Fruit fly (Drosophila melanogaster) whole organism, embryonic: ENCODE measurements around the gene Gr39a.

Experiments used
- BEAF-32 ChIP-seq: fragments of 200-800 bp; sonication (Bioruptor generic); optimal IDR thresholded peaks from 3 replicates; lab custom pipeline; 2017; ENCODE audit warnings: missing biosample characterization, missing genetic modification characterization, mild to moderate bottlenecking, moderate library complexity, missing genetic modification reagents
- Bteb2 ChIP-seq: fragments of 200-800 bp; sonication (Bioruptor generic); optimal IDR thresholded peaks from 2 replicates; lab custom pipeline; 2016; ENCODE audit warnings: missing biosample characterization, missing genetic modification characterization
- CG10654 ChIP-seq: fragments of 200-800 bp; sonication (Bioruptor generic); optimal IDR thresholded peaks from 2 replicates; lab custom pipeline; 2016; ENCODE audit warnings: missing biosample characterization, missing genetic modification characterization
- CG11398 ChIP-seq: fragments of 200-800 bp; sonication (Bioruptor generic); optimal IDR thresholded peaks from 2 replicates; lab custom pipeline; 2016; ENCODE audit warnings: missing biosample characterization, missing genetic modification characterization
- CG11696 ChIP-seq: fragments of 200-800 bp; sonication (Bioruptor generic); IDR thresholded peaks from 2 replicates; pipeline ENCODE4 v1.3.6; 2022; ENCODE audit warnings: missing biosample characterization, missing genetic modification characterization
- CG12942 ChIP-seq: fragments of 200-800 bp; sonication (Bioruptor generic); optimal IDR thresholded peaks from 3 replicates; lab custom pipeline; 2016; ENCODE audit warnings: missing biosample characterization, missing genetic modification characterization
- CG13424 ChIP-seq: fragments of 200-800 bp; sonication (Bioruptor generic); optimal IDR thresholded peaks from 2 replicates; lab custom pipeline; 2019; ENCODE audit warnings: missing biosample characterization, mild to moderate bottlenecking, missing genetic modification characterization, moderate library complexity
- CG14965 ChIP-seq: fragments of 200-800 bp; sonication (Bioruptor generic); optimal IDR thresholded peaks from 2 replicates; lab custom pipeline; 2016; ENCODE audit warnings: missing biosample characterization, missing genetic modification characterization, borderline replicate concordance
- CG1647 ChIP-seq: fragments of 200-800 bp; sonication (Bioruptor generic); optimal IDR thresholded peaks from 3 replicates; lab custom pipeline; 2016; ENCODE audit warnings: missing biosample characterization, missing genetic modification characterization
- CG17385 ChIP-seq: fragments of 200-800 bp; sonication (Bioruptor generic); optimal IDR thresholded peaks from 3 replicates; lab custom pipeline; 2018; ENCODE audit warnings: missing biosample characterization, mild to moderate bottlenecking, missing genetic modification characterization
- CG18619 ChIP-seq: fragments of 200-800 bp; sonication (Bioruptor generic); optimal IDR thresholded peaks from 3 replicates; lab custom pipeline; 2017; ENCODE audit warnings: missing biosample characterization, mild to moderate bottlenecking, missing genetic modification characterization
- CG2120 ChIP-seq: fragments of 200-800 bp; sonication (Bioruptor generic); optimal IDR thresholded peaks from 3 replicates; lab custom pipeline; 2016; ENCODE audit warnings: missing biosample characterization, missing genetic modification characterization
- CG31441 ChIP-seq: fragments of 200-800 bp; sonication (Bioruptor generic); IDR thresholded peaks from 2 replicates; pipeline ENCODE4 v1.3.6; 2022; ENCODE audit warnings: missing biosample characterization, missing genetic modification characterization
- CG3163 ChIP-seq: fragments of 200-800 bp; sonication (Bioruptor generic); optimal IDR thresholded peaks from 3 replicates; lab custom pipeline; 2016; ENCODE audit warnings: missing biosample characterization, missing genetic modification characterization
- CG32532 ChIP-seq: fragments of 200-800 bp; sonication (Bioruptor generic); IDR thresholded peaks from 2 replicates; pipeline ENCODE4 v1.3.6; 2022; ENCODE audit warnings: missing biosample characterization, missing genetic modification characterization
- CG32767 ChIP-seq: fragments of 200-800 bp; sonication (Bioruptor generic); IDR thresholded peaks from 2 replicates; pipeline ENCODE4 v1.3.6; 2022; ENCODE audit warnings: missing biosample characterization, missing genetic modification characterization
- CG4424 ChIP-seq: fragments of 200-800 bp; sonication (Bioruptor generic); optimal IDR thresholded peaks from 3 replicates; lab custom pipeline; 2016; ENCODE audit warnings: missing biosample characterization, missing genetic modification characterization
- CG4617 ChIP-seq: fragments of 200-800 bp; sonication (Bioruptor generic); optimal IDR thresholded peaks from 3 replicates; lab custom pipeline; 2016; ENCODE audit warnings: missing biosample characterization, missing genetic modification characterization, borderline replicate concordance
- CG4854 ChIP-seq: fragments of 200-800 bp; sonication (Bioruptor generic); optimal IDR thresholded peaks from 2 replicates; lab custom pipeline; 2016; ENCODE audit warnings: missing biosample characterization, missing genetic modification characterization, inconsistent platforms
- CG7556 ChIP-seq: fragments of 200-800 bp; sonication (Bioruptor generic); optimal IDR thresholded peaks from 2 replicates; lab custom pipeline; 2017; ENCODE audit warnings: missing biosample characterization, mild to moderate bottlenecking, missing genetic modification characterization
- CG8478 ChIP-seq: fragments of >200 bp; optimal IDR thresholded peaks from 2 replicates; lab custom pipeline; 2018
- CG9797 ChIP-seq: fragments of 200-800 bp; sonication (Bioruptor generic); optimal IDR thresholded peaks from 3 replicates; lab custom pipeline; 2018; ENCODE audit warnings: missing biosample characterization, mild to moderate bottlenecking, missing genetic modification characterization
- CHES-1-like ChIP-seq: fragments of 200-800 bp; sonication (Bioruptor generic); optimal IDR thresholded peaks from 2 replicates; lab custom pipeline; 2016; ENCODE audit warnings: missing biosample characterization, missing genetic modification characterization
- Dfd ChIP-seq, 2 experiments: fragments of >200 bp; optimal IDR thresholded peaks; 2 replicates each; lab custom pipeline; 2017; ENCODE audit warnings: missing biosample characterization in 2 of 2, missing genetic modification characterization in 2 of 2
- Elba2 ChIP-seq: fragments of 200-800 bp; sonication (Bioruptor generic); optimal IDR thresholded peaks from 3 replicates; lab custom pipeline; 2016; ENCODE audit warnings: missing biosample characterization, missing genetic modification characterization
- Fer2 ChIP-seq: fragments of 200-800 bp; sonication (Bioruptor generic); optimal IDR thresholded peaks from 2 replicates; lab custom pipeline; 2018; ENCODE audit warnings: missing biosample characterization, mild to moderate bottlenecking, missing genetic modification characterization, moderate library complexity
- HHEX ChIP-seq: fragments of 200-800 bp; sonication (Bioruptor generic); optimal IDR thresholded peaks from 3 replicates; lab custom pipeline; 2017; ENCODE audit warnings: missing biosample characterization, mild to moderate bottlenecking, missing genetic modification characterization, missing genetic modification reagents
- Hand ChIP-seq: fragments of 200-800 bp; sonication (Bioruptor generic); optimal IDR thresholded peaks from 2 replicates; lab custom pipeline; 2017; ENCODE audit warnings: mild to moderate bottlenecking, missing biosample characterization, missing genetic modification reagents, missing genetic modification characterization
- NFAT ChIP-seq: fragments of 200-800 bp; sonication (Bioruptor generic); IDR thresholded peaks from 2 replicates; pipeline ENCODE4 v1.3.6; 2022; ENCODE audit warnings: missing biosample characterization, missing genetic modification characterization
- Ravus ChIP-seq: fragments of 200-800 bp; sonication (Bioruptor generic); IDR thresholded peaks from 2 replicates; pipeline ENCODE4 v1.3.6; 2022; ENCODE audit warnings: missing biosample characterization, missing genetic modification characterization
- Stat92E ChIP-seq, 3 experiments: fragments of >200 bp in 2 of 3; fragments of 200-800 bp in 1 of 3; sonication (Bioruptor generic) in 1 of 3; optimal IDR thresholded peaks; 2 replicates each; lab custom pipeline; 2017 to 2019; ENCODE audit warnings: missing biosample characterization in 3 of 3, missing genetic modification characterization in 3 of 3, mild to moderate bottlenecking in 1 of 3, moderate library complexity in 1 of 3
- YL-1 ChIP-seq: fragments of 200-800 bp; sonication (Bioruptor generic); optimal IDR thresholded peaks from 3 replicates; lab custom pipeline; 2017; ENCODE audit warnings: missing biosample characterization, mild to moderate bottlenecking, missing genetic modification characterization
- amos ChIP-seq: fragments of 200-800 bp; sonication (Bioruptor generic); IDR thresholded peaks from 2 replicates; pipeline ENCODE4 v1.3.6; 2022; ENCODE audit warnings: missing biosample characterization, missing genetic modification characterization; ENCODE audit not compliant: partially characterized antibody
- btn ChIP-seq: fragments of 200-800 bp; sonication (Bioruptor generic); optimal IDR thresholded peaks from 2 replicates; lab custom pipeline; 2016; ENCODE audit warnings: missing biosample characterization, missing genetic modification characterization
- chif ChIP-seq, 2 experiments: fragments of 200-800 bp; sonication (Bioruptor generic); optimal IDR thresholded peaks; 3 replicates each; lab custom pipeline; 2016; ENCODE audit warnings: missing biosample characterization in 2 of 2, missing genetic modification characterization in 2 of 2
- croc ChIP-seq: fragments of 200-800 bp; sonication (Bioruptor generic); conservative IDR thresholded peaks from 3 replicates; pipeline ENCODE4 v1.3.6; 2022; ENCODE audit warnings: missing biosample characterization, missing genetic modification characterization
- dati ChIP-seq: fragments of 200-800 bp; sonication (Bioruptor generic); IDR thresholded peaks from 2 replicates; pipeline ENCODE4 v1.3.6; 2022; ENCODE audit warnings: missing biosample characterization, missing genetic modification characterization
- disco-r ChIP-seq: fragments of 200-800 bp; sonication (Bioruptor generic); optimal IDR thresholded peaks from 2 replicates; lab custom pipeline; 2016; ENCODE audit warnings: missing biosample characterization, missing genetic modification characterization
- fd64A ChIP-seq: fragments of 200-800 bp; sonication (Bioruptor generic); optimal IDR thresholded peaks from 3 replicates; lab custom pipeline; 2018; ENCODE audit warnings: missing biosample characterization, mild to moderate bottlenecking, missing genetic modification characterization
- grau ChIP-seq: fragments of 200-800 bp; optimal IDR thresholded peaks from 3 replicates; lab custom pipeline; 2019; ENCODE audit warnings: missing biosample characterization, mild to moderate bottlenecking, missing genetic modification characterization, moderate library complexity
- gt ChIP-seq: fragments of 200-800 bp; sonication (Bioruptor generic); IDR thresholded peaks from 2 replicates; pipeline ENCODE4 v1.3.6; 2022; ENCODE audit warnings: missing biosample characterization, missing genetic modification characterization
- hbn ChIP-seq: fragments of 200-800 bp; sonication (Bioruptor generic); IDR thresholded peaks from 2 replicates; pipeline ENCODE4 v1.3.6; 2022; ENCODE audit warnings: missing biosample characterization, missing genetic modification characterization; ENCODE audit not compliant: partially characterized antibody
- kah ChIP-seq: fragments of 200-800 bp; sonication (Bioruptor generic); optimal IDR thresholded peaks from 2 replicates; lab custom pipeline; 2018; ENCODE audit warnings: missing biosample characterization, mild to moderate bottlenecking, missing genetic modification characterization
- kni ChIP-seq: fragments of 200-800 bp; sonication (Bioruptor generic); optimal IDR thresholded peaks from 3 replicates; lab custom pipeline; 2017; ENCODE audit warnings: mild to moderate bottlenecking, missing biosample characterization, missing genetic modification reagents, missing genetic modification characterization
- pfk ChIP-seq: fragments of 200-800 bp; sonication (Bioruptor generic); optimal IDR thresholded peaks from 2 replicates; lab custom pipeline; 2018; ENCODE audit warnings: missing biosample characterization, mild to moderate bottlenecking, missing genetic modification characterization, moderate library complexity
- pnt ChIP-seq: fragments of 200-800 bp; sonication (Bioruptor generic); optimal IDR thresholded peaks from 3 replicates; lab custom pipeline; 2016; ENCODE audit warnings: missing biosample characterization, missing genetic modification characterization
- psq ChIP-seq: fragments of 200-800 bp; sonication (Bioruptor generic); optimal IDR thresholded peaks from 2 replicates; lab custom pipeline; 2017; ENCODE audit warnings: missing biosample characterization, missing genetic modification characterization
- sens-2 ChIP-seq: fragments of 200-800 bp; sonication (Bioruptor generic); IDR thresholded peaks from 2 replicates; pipeline ENCODE4 v1.3.6; 2022; ENCODE audit warnings: missing biosample characterization, missing genetic modification characterization
- slou ChIP-seq: fragments of 200-800 bp; sonication (Bioruptor generic); optimal IDR thresholded peaks from 3 replicates; lab custom pipeline; 2016; ENCODE audit warnings: missing biosample characterization, missing genetic modification characterization
- stwl ChIP-seq: fragments of 200-800 bp; sonication (Bioruptor generic); optimal IDR thresholded peaks from 3 replicates; lab custom pipeline; 2018; ENCODE audit warnings: missing biosample characterization, mild to moderate bottlenecking, missing genetic modification characterization, moderate library complexity
- tio ChIP-seq: fragments of 200-800 bp; sonication (Bioruptor generic); optimal IDR thresholded peaks from 2 replicates; lab custom pipeline; 2017; ENCODE audit warnings: missing biosample characterization, missing genetic modification characterization, inconsistent platforms
- zen2 ChIP-seq: fragments of 200-800 bp; sonication (Bioruptor generic); IDR thresholded peaks from 3 replicates; pipeline ENCODE4 v1.3.6; 2022; ENCODE audit warnings: missing biosample characterization, missing genetic modification characterization; ENCODE audit not compliant: partially characterized antibody

Gene Gr39a

dm6 chr2L:21260869-21261268 lies 29.7 kb upstream of the Gr39a start (continued):
- TF ChIP-seq stwl (tag; lab: Kevin White, UChicago) (peak; percentile 93), CG3163 (GFP tag; lab: Kevin White, UChicago) (no peak), YL-1 (GFP tag; lab: Kevin White, UChicago) (peak; percentile 47), kni (GFP tag; lab: Kevin White, UChicago) (no peak), amos (GFP tag; lab: Robert Waterston, UW) (no peak; the same call in 1 of the 2 replicates), CG32532 (GFP tag; lab: Robert Waterston, UW) (no peak; the same call in 1 of the 2 replicates), CG4617 (GFP tag; lab: Kevin White, UChicago) (peak; percentile 43), CG13424 (tag; lab: Kevin White, UChicago) (peak; percentile 1), CG4854 (GFP tag; lab: Kevin White, UChicago) (no peak), tio (no peak), fd64A (GFP tag; lab: Kevin White, UChicago) (no peak), hbn (GFP tag; lab: Robert Waterston, UW) (no peak), dati (GFP tag; lab: Robert Waterston, UW) (no peak), Stat92E (GFP tag; optimal IDR thresholded peaks at IDR 0.05; lab: Kevin White, UChicago) (no peak), grau (peak; percentile 33), psq (no peak), kah (GFP tag; lab: Kevin White, UChicago) (no peak), NFAT (GFP tag; lab: Robert Waterston, UW) (no peak), CG9797 (GFP tag; lab: Kevin White, UChicago) (peak; percentile 74), CG31441 (GFP tag; lab: Robert Waterston, UW) (no peak), CG12942 (GFP tag; lab: Kevin White, UChicago) (no peak), CG1647 (no peak), sens-2 (GFP tag; lab: Robert Waterston, UW) (no peak), Dfd (GFP tag; optimal IDR thresholded peaks at IDR 0.05; lab: Kevin White, UChicago) (no peak), CG11398 (no peak), CG18619 (GFP tag; lab: Kevin White, UChicago) (no peak), Elba2 (GFP tag; lab: Kevin White, UChicago) (no peak), croc (no peak), HHEX (GFP tag; lab: Kevin White, UChicago) (no peak), disco-r (GFP tag; lab: Kevin White, UChicago) (peak; percentile 37), slou (GFP tag; lab: Kevin White, UChicago) (no peak), Fer2 (tag; lab: Kevin White, UChicago) (no peak), BEAF-32 (GFP tag; lab: Kevin White, UChicago) (peak; percentile 44), Ravus (no peak), pfk (GFP tag; lab: Kevin White, UChicago) (no peak), chif (GFP tag; optimal IDR thresholded peaks at IDR 0.05; lab: Kevin White, UChicago) (peak in 1 of 2 experiments; percentile 24), CG7556 (GFP tag; lab: Kevin White, UChicago) (no peak), CG11696 (no peak), CG2120 (peak; percentile 22), btn (GFP tag; lab: Kevin White, UChicago) (no peak), zen2 (GFP tag; lab: Robert Waterston, UW) (no peak), Bteb2 (GFP tag; lab: Kevin White, UChicago) (no peak), CG8478 (lab: Kevin White, UChicago) (no peak), CG4424 (GFP tag; lab: Kevin White, UChicago) (peak; percentile 17), CG14965 (GFP tag; lab: Kevin White, UChicago) (no peak), Hand (GFP tag; lab: Kevin White, UChicago) (no peak), pnt (no peak), CG10654 (GFP tag; lab: Kevin White, UChicago) (no peak), CG17385 (GFP tag; lab: Kevin White, UChicago) (no peak), CG32767 (GFP tag; lab: Robert Waterston, UW) (no peak), gt (GFP tag; lab: Robert Waterston, UW) (no peak), CHES-1-like (peak; percentile 16)
- TF ChIP-seq, all 482 proteins: peak for 110
